Worm (Caenorhabditis elegans) whole organism, L2 larva: ENCODE results near the gene T24B8.3.
A peak's percentile ranks its signal among the peaks of the same experiment; 100 is the strongest.

Source experiments
- C34F6.9 ChIP-seq: fragments of 150-350 bp; optimal IDR thresholded peaks from 2 replicates; lab custom pipeline; 2014; ENCODE audit warnings: missing biosample characterization, missing genetic modification characterization
- F13H6.1 ChIP-seq: sonication (generic microtip); optimal IDR thresholded peaks from 2 replicates; lab custom pipeline; 2016; ENCODE audit warnings: missing genetic modification characterization, missing compliant biosample characterization
- R02D3.7 ChIP-seq: fragments of 150-350 bp; optimal IDR thresholded peaks from 2 replicates; lab custom pipeline; 2014; ENCODE audit warnings: missing biosample characterization, missing genetic modification characterization
- Y55F3AM.14 ChIP-seq: fragments of 200-800 bp; sonication (Bioruptor generic); optimal IDR thresholded peaks from 2 replicates; lab custom pipeline; 2018; ENCODE audit warnings: mild to moderate bottlenecking, missing genetic modification characterization, missing compliant biosample characterization
- ZK546.5 ChIP-seq: sonication (generic microtip); optimal IDR thresholded peaks from 2 replicates; lab custom pipeline; 2017; ENCODE audit warnings: missing biosample characterization, missing genetic modification characterization
- aly-2 ChIP-seq: fragments of 150-350 bp; optimal IDR thresholded peaks from 2 replicates; lab custom pipeline; 2014; ENCODE audit warnings: missing biosample characterization, missing genetic modification characterization
- ama-1 ChIP-seq: fragments of 150-350 bp; optimal IDR thresholded peaks from 2 replicates; lab custom pipeline; 2018; ENCODE audit warnings: inconsistent platforms
- blmp-1 ChIP-seq: sonication (generic microtip); optimal IDR thresholded peaks from 2 replicates; lab custom pipeline; 2017; ENCODE audit warnings: missing genetic modification characterization, mild to moderate bottlenecking, missing compliant biosample characterization, antibody characterized with exemption, moderate library complexity; ENCODE audit not compliant: insufficient read depth
- ceh-16 ChIP-seq: fragments of 150-350 bp; optimal IDR thresholded peaks from 2 replicates; lab custom pipeline; 2014; ENCODE audit warnings: missing biosample characterization, missing genetic modification characterization
- ceh-82 ChIP-seq: fragments of 150-350 bp; optimal IDR thresholded peaks from 2 replicates; lab custom pipeline; 2014; ENCODE audit warnings: missing biosample characterization, missing genetic modification characterization
- crh-2 ChIP-seq: sonication (generic microtip); optimal IDR thresholded peaks from 2 replicates; lab custom pipeline; 2017; ENCODE audit warnings: missing biosample characterization, missing genetic modification characterization
- dmd-4 ChIP-seq: sonication (generic microtip); optimal IDR thresholded peaks from 2 replicates; lab custom pipeline; 2017; ENCODE audit warnings: missing biosample characterization, missing genetic modification characterization
- egl-27 ChIP-seq: sonication (generic microtip); optimal IDR thresholded peaks from 3 replicates; lab custom pipeline; 2017; ENCODE audit warnings: missing biosample characterization, missing genetic modification reagents, missing genetic modification characterization
- fos-1 ChIP-seq: fragments of 150-350 bp; optimal IDR thresholded peaks from 2 replicates; lab custom pipeline; 2014; ENCODE audit warnings: missing biosample characterization, missing genetic modification characterization
- gmeb-1 ChIP-seq: fragments of 150-350 bp; optimal IDR thresholded peaks from 2 replicates; lab custom pipeline; 2014; ENCODE audit warnings: missing biosample characterization, missing genetic modification characterization
- lin-11 ChIP-seq: fragments of 150-350 bp; sonication (generic microtip); optimal IDR thresholded peaks from 2 replicates; lab custom pipeline; 2014; ENCODE audit warnings: missing biosample characterization, missing genetic modification characterization, inconsistent platforms, mixed read lengths
- lin-13 ChIP-seq: fragments of 150-350 bp; optimal IDR thresholded peaks from 2 replicates; lab custom pipeline; 2014; ENCODE audit warnings: missing biosample characterization, missing genetic modification reagents, missing genetic modification characterization
- lin-39 ChIP-seq: fragments of 150-350 bp; optimal IDR thresholded peaks from 2 replicates; lab custom pipeline; 2014; ENCODE audit warnings: missing biosample characterization, missing genetic modification reagents, missing genetic modification characterization
- lsy-2 ChIP-seq, 2 experiments: fragments of 150-350 bp in 1 of 2; sonication (generic microtip) in 1 of 2; optimal IDR thresholded peaks; 2 replicates each; lab custom pipeline; 2014 to 2017; ENCODE audit warnings: missing biosample characterization in 2 of 2, missing genetic modification characterization in 2 of 2
- mab-5 ChIP-seq: fragments of 150-350 bp; optimal IDR thresholded peaks from 2 replicates; lab custom pipeline; 2014; ENCODE audit warnings: missing biosample characterization, missing genetic modification characterization
- mbf-1 ChIP-seq: sonication (generic microtip); optimal IDR thresholded peaks from 2 replicates; lab custom pipeline; 2017; ENCODE audit warnings: missing biosample characterization, missing genetic modification characterization
- mdl-1 ChIP-seq, 2 experiments: fragments of 150-350 bp in 1 of 2; sonication (generic microtip) in 1 of 2; optimal IDR thresholded peaks; 2 replicates each; lab custom pipeline; 2017; ENCODE audit warnings: missing biosample characterization in 2 of 2, missing genetic modification characterization in 2 of 2
- nhr-10 ChIP-seq: sonication (generic microtip); optimal IDR thresholded peaks from 2 replicates; lab custom pipeline; 2017; ENCODE audit warnings: missing biosample characterization, missing genetic modification characterization
- nhr-12 ChIP-seq: fragments of 150-350 bp; optimal IDR thresholded peaks from 2 replicates; lab custom pipeline; 2014; ENCODE audit warnings: missing biosample characterization, missing genetic modification characterization
- nhr-129 ChIP-seq: fragments of 150-350 bp; optimal IDR thresholded peaks from 2 replicates; lab custom pipeline; 2014; ENCODE audit warnings: missing biosample characterization, missing genetic modification characterization
- nhr-21 ChIP-seq: fragments of 150-350 bp; optimal IDR thresholded peaks from 2 replicates; lab custom pipeline; 2014; ENCODE audit warnings: missing biosample characterization, missing genetic modification characterization
- nhr-237 ChIP-seq: fragments of 150-350 bp; optimal IDR thresholded peaks from 2 replicates; lab custom pipeline; 2014; ENCODE audit warnings: missing biosample characterization, missing genetic modification characterization
- nhr-25 ChIP-seq: fragments of 150-350 bp; sonication (generic microtip); optimal IDR thresholded peaks from 3 replicates; lab custom pipeline; 2014; ENCODE audit warnings: missing biosample characterization, missing genetic modification characterization
- nhr-6 ChIP-seq: fragments of 150-350 bp; optimal IDR thresholded peaks from 2 replicates; lab custom pipeline; 2014; ENCODE audit warnings: missing biosample characterization, missing genetic modification characterization
- nhr-77 ChIP-seq: fragments of 150-350 bp; optimal IDR thresholded peaks from 2 replicates; lab custom pipeline; 2014; ENCODE audit warnings: missing biosample characterization, missing genetic modification characterization
- peb-1 ChIP-seq: fragments of 150-350 bp; optimal IDR thresholded peaks from 2 replicates; lab custom pipeline; 2014; ENCODE audit warnings: missing biosample characterization, missing genetic modification characterization
- sem-4 ChIP-seq: fragments of 150-350 bp; optimal IDR thresholded peaks from 2 replicates; lab custom pipeline; 2014; ENCODE audit warnings: missing biosample characterization, missing genetic modification reagents, missing genetic modification characterization
- skn-1 ChIP-seq: sonication (generic microtip); optimal IDR thresholded peaks from 2 replicates; lab custom pipeline; 2017; ENCODE audit warnings: missing biosample characterization, missing genetic modification characterization
- sma-3 ChIP-seq: sonication (generic microtip); optimal IDR thresholded peaks from 2 replicates; lab custom pipeline; 2016; ENCODE audit warnings: missing genetic modification reagents, missing genetic modification characterization, missing compliant biosample characterization
- sma-9 ChIP-seq, 2 experiments: fragments of 150-350 bp in 1 of 2; sonication (generic microtip) in 1 of 2; optimal IDR thresholded peaks; 2 replicates each; lab custom pipeline; 2014 to 2016; ENCODE audit warnings: missing genetic modification characterization in 2 of 2, mild to moderate bottlenecking in 1 of 2, missing biosample characterization in 1 of 2, missing compliant biosample characterization in 1 of 2, missing genetic modification reagents in 1 of 2, moderate library complexity in 1 of 2
- snpc-4 ChIP-seq: fragments of 150-350 bp; optimal IDR thresholded peaks from 2 replicates; lab custom pipeline; 2014; ENCODE audit warnings: missing biosample characterization, missing genetic modification characterization
- unc-39 ChIP-seq: fragments of 150-350 bp; optimal IDR thresholded peaks from 2 replicates; lab custom pipeline; 2014; ENCODE audit warnings: missing biosample characterization, missing genetic modification characterization
- unc-55 ChIP-seq: fragments of 150-350 bp; sonication (generic microtip); optimal IDR thresholded peaks from 3 replicates; lab custom pipeline; 2014; ENCODE audit warnings: missing biosample characterization, missing genetic modification reagents, missing genetic modification characterization
- ztf-1 ChIP-seq: fragments of 200-800 bp; sonication (Bioruptor generic); conservative IDR thresholded peaks from 2 replicates; pipeline ENCODE4 v1.3.6; 2022; ENCODE audit warnings: missing genetic modification characterization, missing compliant biosample characterization
- ztf-4 ChIP-seq: fragments of 150-350 bp; optimal IDR thresholded peaks from 2 replicates; lab custom pipeline; 2014; ENCODE audit warnings: missing biosample characterization, missing genetic modification characterization

T24B8.3 gene

ce11 chrII:9100798-9101197 is 39.9 kb upstream of the T24B8.3 start, which contains the start of gene T24H10.5:
TSS of gene T24H10.5 (plus strand) at chrII:9101098.
- no peak for TF ChIP-seq Y55F3AM.14 (GFP tag; lab: Kevin White, UChicago)
- TF ChIP-seq ZK546.5 (tag; lab: Kevin White, UChicago) = no peak
- no peak for TF ChIP-seq egl-27 (tag; lab: Kevin White, UChicago)
- TF ChIP-seq sem-4 (tag; lab: Kevin White, UChicago) = no peak
- no peak for TF ChIP-seq nhr-129 (tag; lab: Kevin White, UChicago)
- no peak for TF ChIP-seq sma-9 (GFP tag; optimal IDR thresholded peaks at IDR 0.05; lab: Kevin White, UChicago)
- TF ChIP-seq sma-9 (tag; optimal IDR thresholded peaks at IDR 0.05; lab: Kevin White, UChicago) = no peak
- TF ChIP-seq peb-1 (tag; lab: Kevin White, UChicago) = no peak
- TF ChIP-seq fos-1 (tag; lab: Kevin White, UChicago) = no peak
- no peak for TF ChIP-seq unc-55
- no peak for TF ChIP-seq nhr-12 (tag; lab: Kevin White, UChicago)
- TF ChIP-seq lin-39 (tag; lab: Kevin White, UChicago) = no peak
- TF ChIP-seq nhr-25 (tag; lab: Kevin White, UChicago) = no peak
- no peak for TF ChIP-seq ceh-16 (tag; lab: Kevin White, UChicago)
- TF ChIP-seq nhr-21 (tag; lab: Kevin White, UChicago) = no peak
- no peak for TF ChIP-seq nhr-237 (tag; lab: Kevin White, UChicago)
- TF ChIP-seq ceh-82 (tag; lab: Kevin White, UChicago) = no peak
- no peak for TF ChIP-seq sma-3 (GFP tag; lab: Kevin White, UChicago)
- TF ChIP-seq nhr-77 (tag; lab: Kevin White, UChicago) = no peak

- peak; percentile 56 for TF ChIP-seq sem-4 (tag; lab: Kevin White, UChicago)
- TF ChIP-seq gmeb-1 = peak; percentile 85
- no peak for TF ChIP-seq ama-1
- TF ChIP-seq lsy-2 (tag; optimal IDR thresholded peaks at IDR 0.05; lab: Kevin White, UChicago) = peak; percentile 72 to 86
- TF ChIP-seq sma-3 (GFP tag; lab: Kevin White, UChicago) = peak; percentile 43
- TF ChIP-seq nhr-77 (tag; lab: Kevin White, UChicago) = no peak
- no peak for TF ChIP-seq nhr-12 (tag; lab: Kevin White, UChicago)
- TF ChIP-seq aly-2 (tag; lab: Kevin White, UChicago) = no peak
- peak; percentile 48 for TF ChIP-seq crh-2
- peak; percentile 43 for TF ChIP-seq mab-5 (tag; lab: Kevin White, UChicago)
- TF ChIP-seq snpc-4 (tag; lab: Kevin White, UChicago) = peak; percentile 3
- TF ChIP-seq nhr-10 (tag; lab: Kevin White, UChicago) = peak; percentile 20
- TF ChIP-seq blmp-1 = no peak
- TF ChIP-seq lin-13 (GFP tag; lab: Kevin White, UChicago) = peak; percentile 59
- peak; percentile 83 for TF ChIP-seq C34F6.9 (tag; lab: Kevin White, UChicago)
- no peak for TF ChIP-seq nhr-6 (tag; lab: Kevin White, UChicago)
- peak; percentile 53 for TF ChIP-seq lin-11 (tag; lab: Kevin White, UChicago)
- peak; percentile 70 for TF ChIP-seq unc-55
- peak; percentile 60 for TF ChIP-seq nhr-129 (tag; lab: Kevin White, UChicago)
- peak; percentile 20 for TF ChIP-seq egl-27 (tag; lab: Kevin White, UChicago)
- no peak for TF ChIP-seq mdl-1 (tag; optimal IDR thresholded peaks at IDR 0.05; lab: Kevin White, UChicago)
- TF ChIP-seq nhr-25 (tag; lab: Kevin White, UChicago) = peak; percentile 64
- TF ChIP-seq F13H6.1 (tag; lab: Kevin White, UChicago) = peak; percentile 77
- TF ChIP-seq sma-9 (GFP tag; optimal IDR thresholded peaks at IDR 0.05; lab: Kevin White, UChicago) = peak; percentile 62
- TF ChIP-seq sma-9 (tag; optimal IDR thresholded peaks at IDR 0.05; lab: Kevin White, UChicago) = no peak
- TF ChIP-seq ceh-16 (tag; lab: Kevin White, UChicago) = no peak
- peak; percentile 49 for TF ChIP-seq fos-1 (tag; lab: Kevin White, UChicago)
- peak; percentile 62 for TF ChIP-seq nhr-21 (tag; lab: Kevin White, UChicago)
- no peak for TF ChIP-seq ztf-4
Observed at ce11 chrII:9099017-9099416, 38.1 kb upstream of the T24B8.3 start, which contains the start of gene T24H10.1. TSS of gene T24H10.1 (plus strand) at chrII:9099371.

ce11 chrII:9098505-9098904 is 37.6 kb upstream of the T24B8.3 start, which contains the start of gene clh-5:
TSS of gene clh-5 (minus strand) at chrII:9098605.
- no peak for TF ChIP-seq ama-1
- TF ChIP-seq mab-5 (tag; lab: Kevin White, UChicago) = no peak
- TF ChIP-seq crh-2 = no peak
- no peak for TF ChIP-seq R02D3.7
- TF ChIP-seq ztf-1 (GFP tag; lab: Robert Waterston, UW) = no peak
- TF ChIP-seq gmeb-1 = no peak
- no peak for TF ChIP-seq lin-13 (GFP tag; lab: Kevin White, UChicago)
- TF ChIP-seq unc-39 (tag; lab: Kevin White, UChicago) = no peak
- TF ChIP-seq sem-4 (tag; lab: Kevin White, UChicago) = no peak
- TF ChIP-seq lin-11 (tag; lab: Kevin White, UChicago) = no peak
- TF ChIP-seq skn-1 (tag; lab: Kevin White, UChicago) = no peak
- TF ChIP-seq nhr-129 (tag; lab: Kevin White, UChicago) = no peak
- TF ChIP-seq dmd-4 (tag; lab: Kevin White, UChicago) = no peak
- no peak for TF ChIP-seq F13H6.1 (tag; lab: Kevin White, UChicago)
- TF ChIP-seq mbf-1 (tag; lab: Kevin White, UChicago) = no peak
- TF ChIP-seq unc-55 = no peak
- no peak for TF ChIP-seq nhr-25 (tag; lab: Kevin White, UChicago)
- TF ChIP-seq nhr-12 (tag; lab: Kevin White, UChicago) = no peak
